Worm (Caenorhabditis elegans): ENCODE measurements around the gene EEED8.4.

DNA sequence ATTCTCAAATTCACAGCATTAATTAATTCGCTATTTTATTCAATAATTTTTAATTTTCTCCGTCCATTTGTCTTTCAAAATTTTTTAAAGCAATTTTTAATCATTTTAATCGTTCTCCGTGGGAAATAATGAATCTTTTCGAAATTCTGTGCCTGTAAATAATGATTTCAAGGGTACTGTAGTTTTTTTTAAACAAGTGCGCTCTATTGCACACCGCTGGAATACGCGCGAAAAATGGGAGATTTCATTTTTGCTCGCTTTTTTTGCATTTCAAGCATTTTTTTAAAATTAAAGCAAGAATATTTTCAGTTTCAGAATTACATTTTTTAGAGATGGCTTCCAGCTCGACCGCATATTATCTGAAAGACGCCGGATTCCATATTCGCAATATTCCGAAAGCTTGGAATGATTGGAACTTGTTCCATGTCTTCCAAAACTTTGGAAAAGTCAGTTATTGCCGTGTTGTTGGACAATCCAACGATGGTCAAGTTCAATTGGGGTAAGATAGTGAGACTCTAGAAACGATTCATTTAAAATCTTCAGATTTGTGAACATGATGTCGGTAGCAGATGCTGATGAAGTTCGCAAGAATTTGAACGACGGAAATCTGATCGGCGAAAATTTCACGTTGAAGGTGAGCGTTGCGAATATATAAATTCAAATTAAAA, 12.0 kb downstream of the EEED8.4 start, which contains the start of gene tofu-6:
- TF ChIP-seq tab-1 (GFP tag; IDR thresholded peaks at IDR 0.05): no peak
- no peak for TF ChIP-seq flt-1 (GFP tag; IDR thresholded peaks at IDR 0.05)
- no peak for TF ChIP-seq ztf-29 (GFP tag; IDR thresholded peaks at IDR 0.05)
- no peak for TF ChIP-seq ref-1 (GFP tag; conservative IDR thresholded peaks at IDR 0.05)
- TF ChIP-seq klf-2 (GFP tag; conservative IDR thresholded peaks at IDR 0.05): no peak
- TF ChIP-seq ztf-23 (GFP tag; IDR thresholded peaks at IDR 0.05): no peak
- no peak for TF ChIP-seq T22C8.4 (GFP tag; IDR thresholded peaks at IDR 0.05)
- no peak for TF ChIP-seq cog-1 (tag; optimal IDR thresholded peaks at IDR 0.05)

Data from whole organism, midembryonic.